Fruit fly (Drosophila melanogaster) whole organism, prepupa: ENCODE data around the gene rho.
A peak's percentile ranks its signal among the peaks of the same experiment; 100 is the strongest.

Experiments used
- Blimp-1 ChIP-seq: fragments of 200-800 bp; sonication (Bioruptor generic); optimal IDR thresholded peaks from 3 replicates; lab custom pipeline; 2017; ENCODE audit warnings: missing biosample characterization, missing genetic modification characterization, mild to moderate bottlenecking, moderate library complexity, missing genetic modification reagents
- CG10631 ChIP-seq: fragments of 200-800 bp; sonication (Bioruptor generic); optimal IDR thresholded peaks from 2 replicates; lab custom pipeline; 2016; ENCODE audit warnings: missing biosample characterization, missing genetic modification characterization
- CG11902 ChIP-seq: fragments of 200-800 bp; sonication (Bioruptor generic); optimal IDR thresholded peaks from 3 replicates; lab custom pipeline; 2016; ENCODE audit warnings: missing biosample characterization, missing genetic modification characterization
- CG15336 ChIP-seq: fragments of 200-800 bp; sonication (Bioruptor generic); IDR thresholded peaks from 2 replicates; pipeline ENCODE4 v1.3.6; 2022; ENCODE audit warnings: missing biosample characterization, missing genetic modification characterization
- CG16779 ChIP-seq: fragments of 200-800 bp; sonication (Bioruptor generic); optimal IDR thresholded peaks from 3 replicates; lab custom pipeline; 2017; ENCODE audit warnings: missing biosample characterization, mild to moderate bottlenecking, missing genetic modification characterization
- CG34406 ChIP-seq: fragments of 200-800 bp; sonication (Bioruptor generic); optimal IDR thresholded peaks from 3 replicates; lab custom pipeline; 2016; ENCODE audit warnings: missing biosample characterization, missing genetic modification characterization
- CG7368 ChIP-seq: fragments of 200-800 bp; sonication (Bioruptor generic); optimal IDR thresholded peaks from 3 replicates; lab custom pipeline; 2016; ENCODE audit warnings: missing biosample characterization, missing genetic modification characterization
- dac ChIP-seq: fragments of 200-800 bp; sonication (Bioruptor generic); optimal IDR thresholded peaks from 2 replicates; lab custom pipeline; 2017; ENCODE audit warnings: missing biosample characterization, mild to moderate bottlenecking, missing genetic modification characterization
- fd85E ChIP-seq: fragments of 200-800 bp; sonication (Bioruptor generic); optimal IDR thresholded peaks from 3 replicates; lab custom pipeline; 2016; ENCODE audit warnings: missing biosample characterization, missing genetic modification characterization
- pdm3 ChIP-seq: fragments of 200-800 bp; sonication (Bioruptor generic); optimal IDR thresholded peaks from 3 replicates; lab custom pipeline; 2016; ENCODE audit warnings: missing biosample characterization, missing genetic modification characterization
- svp ChIP-seq: fragments of 200-800 bp; sonication (Bioruptor generic); peaks from one replicate; lab custom pipeline; 2016; ENCODE audit warnings: missing biosample characterization, missing genetic modification characterization

- TF ChIP-seq Blimp-1 (GFP tag; lab: Kevin White, UChicago) = no peak
- TF ChIP-seq dac (GFP tag; lab: Kevin White, UChicago) = no peak
- TF ChIP-seq CG34406 (GFP tag; lab: Kevin White, UChicago) = no peak
- TF ChIP-seq CG15336 (GFP tag; lab: Robert Waterston, UW) = no peak
- TF ChIP-seq CG7368 (GFP tag; lab: Kevin White, UChicago) = no peak
- no peak for TF ChIP-seq CG10631 (GFP tag; lab: Kevin White, UChicago)
- no peak for TF ChIP-seq fd85E (GFP tag; lab: Kevin White, UChicago)
- TF ChIP-seq CG11902 (GFP tag; lab: Kevin White, UChicago) = no peak
- no peak for TF ChIP-seq CG16779
- TF ChIP-seq svp (GFP tag; lab: Kevin White, UChicago) = peak; percentile 64
- TF ChIP-seq pdm3 = no peak
Observed at dm6 chr3L:1417898-1418297, 45.7 kb upstream of the rho start.
